Fruit fly (Drosophila melanogaster): Measurements from ENCODE around the gene Pus7.

The Pus7 gene

DNA sequence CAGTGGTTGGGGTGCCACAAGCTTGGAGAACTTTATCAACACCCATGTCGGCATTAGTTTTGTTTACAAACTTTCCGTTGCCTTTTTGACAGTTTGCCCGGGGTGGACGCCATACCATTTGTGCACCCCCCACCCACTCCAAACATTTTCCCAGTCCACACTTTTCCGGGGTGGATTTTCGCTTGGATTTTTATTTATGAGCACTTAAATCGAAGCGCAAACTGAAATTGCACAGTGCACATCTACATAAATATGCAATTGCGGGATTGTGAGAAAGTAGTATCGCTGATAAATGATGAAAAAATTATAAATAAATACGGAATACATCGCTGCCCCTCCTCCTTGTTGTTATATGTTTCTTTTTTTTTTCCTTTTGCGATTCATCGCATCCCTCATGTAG lies 30.7 kb downstream of the Pus7 start:
- TF ChIP-seq Ets21C (GFP tag; optimal IDR thresholded peaks at IDR 0.05) (no peak), Gug (GFP tag; IDR thresholded peaks at IDR 0.05) (no peak), Blimp-1 (GFP tag; optimal IDR thresholded peaks at IDR 0.05) (no peak), CG10669 (GFP tag; optimal IDR thresholded peaks at IDR 0.05) (no peak), Eip78C (GFP tag) (no peak), Ets96B (tag; optimal IDR thresholded peaks at IDR 0.05) (no peak), CG3032 (tag; optimal IDR thresholded peaks at IDR 0.05) (no peak), CG6808 (GFP tag; optimal IDR thresholded peaks at IDR 0.05) (no peak), Sox15 (GFP tag; optimal IDR thresholded peaks at IDR 0.05) (no peak), dsx (GFP tag; optimal IDR thresholded peaks at IDR 0.05; ENCODE audit: poor library complexity, severe bottlenecking) (no peak), CG32006 (GFP tag; optimal IDR thresholded peaks at IDR 0.05) (no peak), achi (GFP tag; optimal IDR thresholded peaks at IDR 0.05) (no peak), fd59A (GFP tag; optimal IDR thresholded peaks at IDR 0.05) (no peak), CG4318 (GFP tag; optimal IDR thresholded peaks at IDR 0.05) (no peak), Eip75B (GFP tag; optimal IDR thresholded peaks at IDR 0.05) (no peak), CG6163 (GFP tag; IDR thresholded peaks at IDR 0.05) (no peak)

DNA sequence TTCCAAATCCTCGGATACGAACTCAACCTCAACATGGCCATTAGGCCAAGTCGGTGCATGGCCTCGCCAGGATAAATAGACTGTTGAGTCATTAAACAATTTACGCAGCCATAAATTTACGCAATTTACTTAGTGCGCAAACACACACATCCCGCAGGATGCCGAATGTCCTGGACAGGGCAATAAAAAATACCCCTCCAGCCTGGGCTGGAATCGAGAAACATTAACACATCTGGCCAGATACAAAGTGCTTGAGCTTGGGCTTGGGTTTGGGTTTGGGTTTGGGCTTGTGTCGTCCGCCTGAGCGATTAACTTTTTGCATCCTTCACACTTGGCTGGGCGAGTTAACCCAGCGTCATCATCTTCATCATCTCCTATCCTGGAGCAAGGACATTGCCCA lies 31.9 kb downstream of the Pus7 start:
- TF ChIP-seq svp (GFP tag) (no peak), Sox15 (GFP tag; optimal IDR thresholded peaks at IDR 0.05) (no peak), CG15336 (GFP tag; IDR thresholded peaks at IDR 0.05) (no peak), acj6 (GFP tag; optimal IDR thresholded peaks at IDR 0.05) (no peak), Eip93F (GFP tag; optimal IDR thresholded peaks at IDR 0.05) (no peak), CG3032 (tag; optimal IDR thresholded peaks at IDR 0.05) (no peak), net (GFP tag; optimal IDR thresholded peaks at IDR 0.05) (no peak), OdsH (GFP tag; optimal IDR thresholded peaks at IDR 0.05) (no peak), CG6276 (GFP tag; optimal IDR thresholded peaks at IDR 0.05) (no peak), Ets21C (GFP tag; optimal IDR thresholded peaks at IDR 0.05) (no peak), CG34406 (GFP tag; optimal IDR thresholded peaks at IDR 0.05) (no peak), CG8119 (GFP tag; IDR thresholded peaks at IDR 0.05) (no peak), fkh (GFP tag; optimal IDR thresholded peaks at IDR 0.05) (no peak)

dm6 chr3L:8542213-8542612 lies 32.4 kb downstream of the Pus7 start:
- TF ChIP-seq CG34406 (GFP tag; optimal IDR thresholded peaks at IDR 0.05) = no peak
- TF ChIP-seq Eip78C (GFP tag) = peak; percentile 15

DNA sequence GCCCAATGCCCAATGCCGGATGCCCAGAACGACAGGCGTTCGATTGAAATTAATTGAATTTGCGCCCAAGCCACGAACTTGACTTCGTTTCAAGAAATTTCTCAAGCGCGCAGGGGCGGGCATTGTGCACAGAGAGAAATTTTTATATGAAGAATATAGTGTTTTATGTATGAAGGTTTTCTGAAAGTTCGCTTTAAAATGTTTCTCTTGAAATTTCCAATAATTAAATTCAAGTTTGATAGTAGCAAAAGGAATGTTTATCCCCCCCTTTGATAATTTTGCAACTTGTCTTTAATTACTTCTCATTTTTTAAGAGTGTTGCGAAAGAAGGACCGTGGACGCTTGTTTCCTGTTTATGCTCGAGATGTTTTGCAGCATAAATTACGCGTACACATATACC lies 34.1 kb downstream of the Pus7 start:
- no peak for TF ChIP-seq fd59A (GFP tag; optimal IDR thresholded peaks at IDR 0.05)
- TF ChIP-seq lz (GFP tag; optimal IDR thresholded peaks at IDR 0.05) = peak; percentile 6
- TF ChIP-seq svp (GFP tag) = peak; percentile 42
- no peak for TF ChIP-seq fd85E (GFP tag; optimal IDR thresholded peaks at IDR 0.05)
- TF ChIP-seq achi (GFP tag; optimal IDR thresholded peaks at IDR 0.05) = peak; percentile 3
- peak; percentile 30 for TF ChIP-seq esn (GFP tag; optimal IDR thresholded peaks at IDR 0.05)
- TF ChIP-seq OdsH (GFP tag; optimal IDR thresholded peaks at IDR 0.05) = peak; percentile 3
- TF ChIP-seq CG1621 (tag; optimal IDR thresholded peaks at IDR 0.05) = no peak
- TF ChIP-seq topi (GFP tag; optimal IDR thresholded peaks at IDR 0.05) = peak; percentile 28
- TF ChIP-seq CG8319 (GFP tag; optimal IDR thresholded peaks at IDR 0.05) = no peak
- peak; percentile 10 for TF ChIP-seq CG31627 (GFP tag; optimal IDR thresholded peaks at IDR 0.05)
- TF ChIP-seq CG11902 (GFP tag; optimal IDR thresholded peaks at IDR 0.05) = no peak
- TF ChIP-seq Eip78C (GFP tag) = peak; percentile 78
- TF ChIP-seq CG8119 (GFP tag; IDR thresholded peaks at IDR 0.05) = no peak
- TF ChIP-seq CG6792 (GFP tag; optimal IDR thresholded peaks at IDR 0.05) = peak; percentile 5

dm6 chr3L:8544710-8545109 lies 34.9 kb downstream of the Pus7 start, which contains the start of gene rhea:
TSS of gene rhea (plus strand) at chr3L:8545001.
- TF ChIP-seq CG3032 (tag; optimal IDR thresholded peaks at IDR 0.05) (peak; percentile 8), lz (GFP tag; optimal IDR thresholded peaks at IDR 0.05) (peak; percentile 6), CG7368 (GFP tag; optimal IDR thresholded peaks at IDR 0.05) (no peak), CG8319 (GFP tag; optimal IDR thresholded peaks at IDR 0.05) (no peak), CG4318 (GFP tag; optimal IDR thresholded peaks at IDR 0.05) (no peak), dsx (GFP tag; optimal IDR thresholded peaks at IDR 0.05; ENCODE audit: poor library complexity, severe bottlenecking) (peak; percentile 18), achi (GFP tag; optimal IDR thresholded peaks at IDR 0.05) (peak; percentile 33), OdsH (GFP tag; optimal IDR thresholded peaks at IDR 0.05) (peak; percentile 37), acj6 (GFP tag; optimal IDR thresholded peaks at IDR 0.05) (peak; percentile 32), fkh (GFP tag; optimal IDR thresholded peaks at IDR 0.05) (peak; percentile 43), cyc (GFP tag; optimal IDR thresholded peaks at IDR 0.05) (no peak), Ets21C (GFP tag; optimal IDR thresholded peaks at IDR 0.05) (no peak), ss (GFP tag; optimal IDR thresholded peaks at IDR 0.05) (no peak), Hr4 (GFP tag; optimal IDR thresholded peaks at IDR 0.05) (peak; percentile 7), svp (GFP tag) (peak; percentile 5), Sox14 (GFP tag; optimal IDR thresholded peaks at IDR 0.05) (peak; percentile 19), CG1621 (tag; optimal IDR thresholded peaks at IDR 0.05) (peak; percentile 79), Smox (GFP tag; optimal IDR thresholded peaks at IDR 0.05) (no peak), Met (GFP tag; optimal IDR thresholded peaks at IDR 0.05) (peak; percentile 23), Eip78C (GFP tag) (peak; percentile 53), CG31627 (GFP tag; optimal IDR thresholded peaks at IDR 0.05) (peak; percentile 8)

Data from whole organism, prepupa.